Worm (Caenorhabditis elegans) whole organism, L2 larva: ENCODE results near the gene mec-7.

Source experiments
- C34F6.9 ChIP-seq: fragments of 150-350 bp; optimal IDR thresholded peaks from 2 replicates; lab custom pipeline; 2014; ENCODE audit warnings: missing biosample characterization, missing genetic modification characterization
- F13H6.1 ChIP-seq: sonication (generic microtip); optimal IDR thresholded peaks from 2 replicates; lab custom pipeline; 2016; ENCODE audit warnings: missing genetic modification characterization, missing compliant biosample characterization
- R02D3.7 ChIP-seq: fragments of 150-350 bp; optimal IDR thresholded peaks from 2 replicates; lab custom pipeline; 2014; ENCODE audit warnings: missing biosample characterization, missing genetic modification characterization
- ZK546.5 ChIP-seq: sonication (generic microtip); optimal IDR thresholded peaks from 2 replicates; lab custom pipeline; 2017; ENCODE audit warnings: missing biosample characterization, missing genetic modification characterization
- blmp-1 ChIP-seq: sonication (generic microtip); optimal IDR thresholded peaks from 2 replicates; lab custom pipeline; 2017; ENCODE audit warnings: missing genetic modification characterization, mild to moderate bottlenecking, missing compliant biosample characterization, antibody characterized with exemption, moderate library complexity; ENCODE audit not compliant: insufficient read depth
- ceh-16 ChIP-seq: fragments of 150-350 bp; optimal IDR thresholded peaks from 2 replicates; lab custom pipeline; 2014; ENCODE audit warnings: missing biosample characterization, missing genetic modification characterization
- crh-2 ChIP-seq: sonication (generic microtip); optimal IDR thresholded peaks from 2 replicates; lab custom pipeline; 2017; ENCODE audit warnings: missing biosample characterization, missing genetic modification characterization
- egl-27 ChIP-seq: sonication (generic microtip); optimal IDR thresholded peaks from 3 replicates; lab custom pipeline; 2017; ENCODE audit warnings: missing biosample characterization, missing genetic modification reagents, missing genetic modification characterization
- elt-3 ChIP-seq: sonication (generic microtip); optimal IDR thresholded peaks from 2 replicates; lab custom pipeline; 2017; ENCODE audit warnings: missing biosample characterization, missing genetic modification characterization
- fos-1 ChIP-seq: fragments of 150-350 bp; optimal IDR thresholded peaks from 2 replicates; lab custom pipeline; 2014; ENCODE audit warnings: missing biosample characterization, missing genetic modification characterization
- gmeb-1 ChIP-seq: fragments of 150-350 bp; optimal IDR thresholded peaks from 2 replicates; lab custom pipeline; 2014; ENCODE audit warnings: missing biosample characterization, missing genetic modification characterization
- lin-11 ChIP-seq: fragments of 150-350 bp; sonication (generic microtip); optimal IDR thresholded peaks from 2 replicates; lab custom pipeline; 2014; ENCODE audit warnings: missing biosample characterization, missing genetic modification characterization, inconsistent platforms, mixed read lengths
- lin-13 ChIP-seq: fragments of 150-350 bp; optimal IDR thresholded peaks from 2 replicates; lab custom pipeline; 2014; ENCODE audit warnings: missing biosample characterization, missing genetic modification reagents, missing genetic modification characterization
- lsy-2 ChIP-seq, 2 experiments: fragments of 150-350 bp in 1 of 2; sonication (generic microtip) in 1 of 2; optimal IDR thresholded peaks; 2 replicates each; lab custom pipeline; 2014 to 2017; ENCODE audit warnings: missing biosample characterization in 2 of 2, missing genetic modification characterization in 2 of 2
- mab-5 ChIP-seq: fragments of 150-350 bp; optimal IDR thresholded peaks from 2 replicates; lab custom pipeline; 2014; ENCODE audit warnings: missing biosample characterization, missing genetic modification characterization
- nhr-10 ChIP-seq: sonication (generic microtip); optimal IDR thresholded peaks from 2 replicates; lab custom pipeline; 2017; ENCODE audit warnings: missing biosample characterization, missing genetic modification characterization
- nhr-11 ChIP-seq: fragments of 150-350 bp; optimal IDR thresholded peaks from 2 replicates; lab custom pipeline; 2014; ENCODE audit warnings: missing biosample characterization, missing genetic modification characterization
- nhr-129 ChIP-seq: fragments of 150-350 bp; optimal IDR thresholded peaks from 2 replicates; lab custom pipeline; 2014; ENCODE audit warnings: missing biosample characterization, missing genetic modification characterization
- nhr-21 ChIP-seq: fragments of 150-350 bp; optimal IDR thresholded peaks from 2 replicates; lab custom pipeline; 2014; ENCODE audit warnings: missing biosample characterization, missing genetic modification characterization
- nhr-23 ChIP-seq: fragments of 150-350 bp; optimal IDR thresholded peaks from 2 replicates; lab custom pipeline; 2014; ENCODE audit warnings: missing biosample characterization, missing genetic modification reagents, missing genetic modification characterization
- nhr-25 ChIP-seq: fragments of 150-350 bp; sonication (generic microtip); optimal IDR thresholded peaks from 3 replicates; lab custom pipeline; 2014; ENCODE audit warnings: missing biosample characterization, missing genetic modification characterization
- nhr-6 ChIP-seq: fragments of 150-350 bp; optimal IDR thresholded peaks from 2 replicates; lab custom pipeline; 2014; ENCODE audit warnings: missing biosample characterization, missing genetic modification characterization
- nhr-77 ChIP-seq: fragments of 150-350 bp; optimal IDR thresholded peaks from 2 replicates; lab custom pipeline; 2014; ENCODE audit warnings: missing biosample characterization, missing genetic modification characterization
- peb-1 ChIP-seq: fragments of 150-350 bp; optimal IDR thresholded peaks from 2 replicates; lab custom pipeline; 2014; ENCODE audit warnings: missing biosample characterization, missing genetic modification characterization
- sem-4 ChIP-seq: fragments of 150-350 bp; optimal IDR thresholded peaks from 2 replicates; lab custom pipeline; 2014; ENCODE audit warnings: missing biosample characterization, missing genetic modification reagents, missing genetic modification characterization
- skn-1 ChIP-seq: sonication (generic microtip); optimal IDR thresholded peaks from 2 replicates; lab custom pipeline; 2017; ENCODE audit warnings: missing biosample characterization, missing genetic modification characterization
- sma-3 ChIP-seq: sonication (generic microtip); optimal IDR thresholded peaks from 2 replicates; lab custom pipeline; 2016; ENCODE audit warnings: missing genetic modification reagents, missing genetic modification characterization, missing compliant biosample characterization
- sma-9 ChIP-seq, 2 experiments: fragments of 150-350 bp in 1 of 2; sonication (generic microtip) in 1 of 2; optimal IDR thresholded peaks; 2 replicates each; lab custom pipeline; 2014 to 2016; ENCODE audit warnings: missing genetic modification characterization in 2 of 2, mild to moderate bottlenecking in 1 of 2, missing biosample characterization in 1 of 2, missing compliant biosample characterization in 1 of 2, missing genetic modification reagents in 1 of 2, moderate library complexity in 1 of 2
- unc-39 ChIP-seq: fragments of 150-350 bp; optimal IDR thresholded peaks from 2 replicates; lab custom pipeline; 2014; ENCODE audit warnings: missing biosample characterization, missing genetic modification characterization
- unc-55 ChIP-seq: fragments of 150-350 bp; sonication (generic microtip); optimal IDR thresholded peaks from 3 replicates; lab custom pipeline; 2014; ENCODE audit warnings: missing biosample characterization, missing genetic modification reagents, missing genetic modification characterization
- zag-1 ChIP-seq: fragments of 150-350 bp; optimal IDR thresholded peaks from 2 replicates; lab custom pipeline; 2014; ENCODE audit warnings: missing biosample characterization, missing genetic modification characterization
- ztf-1 ChIP-seq: fragments of 200-800 bp; sonication (Bioruptor generic); conservative IDR thresholded peaks from 2 replicates; pipeline ENCODE4 v1.3.6; 2022; ENCODE audit warnings: missing genetic modification characterization, missing compliant biosample characterization
- ztf-11 ChIP-seq: sonication (generic microtip); optimal IDR thresholded peaks from 2 replicates; lab custom pipeline; 2017; ENCODE audit warnings: missing biosample characterization, missing genetic modification characterization
- ztf-4 ChIP-seq: fragments of 150-350 bp; optimal IDR thresholded peaks from 2 replicates; lab custom pipeline; 2014; ENCODE audit warnings: missing biosample characterization, missing genetic modification characterization

The mec-7 gene

DNA sequence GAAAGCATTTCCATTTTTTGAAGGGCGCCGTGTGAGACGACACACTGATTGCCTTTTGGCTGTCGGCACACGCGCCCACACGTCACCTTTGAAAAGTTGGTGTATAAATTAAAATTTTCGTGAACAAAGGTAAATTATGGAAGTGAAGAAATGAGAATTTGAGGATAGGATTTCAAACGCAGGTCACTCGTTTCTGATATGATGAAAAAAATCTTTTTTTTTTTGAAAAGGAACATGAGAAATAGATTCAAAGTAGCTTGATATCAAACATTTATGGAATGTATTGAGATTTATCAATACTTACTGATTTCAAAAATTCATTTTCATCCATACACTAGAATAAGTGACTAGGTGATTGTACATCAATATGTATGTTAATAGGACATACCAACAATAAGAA is 41.1 kb upstream of the mec-7 start:
- TF ChIP-seq lsy-2 (tag; optimal IDR thresholded peaks at IDR 0.05; lab: Kevin White, UChicago) (no peak), R02D3.7 (no peak), nhr-21 (no peak), zag-1 (tag; lab: Kevin White, UChicago) (no peak), fos-1 (tag; lab: Kevin White, UChicago) (no peak), sem-4 (tag; lab: Kevin White, UChicago) (no peak), ztf-1 (no peak), gmeb-1 (no peak)
- TF ChIP-seq, all 48 proteins: peak for 0

DNA sequence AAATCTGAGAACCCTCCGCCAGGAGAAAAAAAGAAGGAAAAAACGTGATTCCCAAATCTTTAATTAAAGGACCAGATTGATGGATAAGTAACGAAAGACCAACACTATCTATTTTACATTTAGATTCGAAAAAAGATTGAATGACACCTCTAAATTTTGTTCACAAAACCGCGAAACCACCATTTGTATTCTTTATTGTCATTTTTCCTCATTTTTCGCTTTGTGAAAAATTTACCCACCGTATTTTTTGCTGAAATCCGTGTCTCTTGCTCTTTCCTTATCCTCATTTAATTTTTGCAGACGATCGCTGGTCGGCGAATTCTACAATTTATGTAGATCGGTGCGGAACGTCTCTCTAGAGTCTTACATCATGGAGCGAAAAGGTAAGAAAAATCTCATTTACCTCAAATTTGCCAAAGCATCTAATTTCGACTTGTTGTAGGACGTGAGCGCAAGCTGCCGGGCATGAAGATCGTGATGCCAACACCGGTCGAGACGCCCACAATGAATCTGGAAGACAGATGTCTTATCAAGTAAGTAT is 40.0 kb upstream of the mec-7 start, which contains the start of the genes sek-1 and R03G5.6:
TSS of gene sek-1 (plus strand) at position 301 of the 541 bp plus-strand sequence.
TSS of gene R03G5.6 (minus strand) at position 491 of the 541 bp plus-strand sequence.
- no peak for TF ChIP-seq nhr-77 (tag; lab: Kevin White, UChicago)
- TF ChIP-seq F13H6.1, result no peak
- TF ChIP-seq gmeb-1, result no peak
- TF ChIP-seq ztf-11 (tag; lab: Kevin White, UChicago), result no peak
- TF ChIP-seq sem-4 (tag; lab: Kevin White, UChicago), result no peak
- no peak for TF ChIP-seq ZK546.5
- TF ChIP-seq nhr-21, result no peak
- no peak for TF ChIP-seq skn-1
- TF ChIP-seq unc-39 (tag; lab: Kevin White, UChicago), result no peak
- no peak for TF ChIP-seq nhr-11 (tag; lab: Kevin White, UChicago)
- TF ChIP-seq mab-5, result no peak
- no peak for TF ChIP-seq nhr-10 (tag; lab: Kevin White, UChicago)
- no peak for TF ChIP-seq fos-1 (tag; lab: Kevin White, UChicago)

DNA sequence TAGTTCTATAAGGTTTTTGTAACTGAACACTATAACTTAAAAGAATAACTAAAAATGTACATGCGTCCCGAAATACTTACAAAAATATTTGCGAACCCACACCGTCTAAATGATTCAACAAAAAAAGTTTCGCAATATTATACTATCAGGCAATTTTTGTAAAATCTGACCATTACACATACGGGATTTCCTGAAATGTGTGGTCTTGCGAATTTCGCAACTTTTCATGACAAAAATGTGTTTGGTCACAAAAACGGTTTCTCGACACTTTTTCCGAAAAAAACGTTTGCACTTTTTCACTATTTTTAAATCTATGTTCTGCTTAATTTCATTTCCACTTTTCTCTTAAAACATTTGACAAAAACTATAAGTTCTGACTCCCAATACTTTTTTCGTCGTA is 38.7 kb upstream of the mec-7 start:
- TF ChIP-seq lin-11 (tag; lab: Kevin White, UChicago) (no peak), nhr-129 (tag; lab: Kevin White, UChicago) (no peak), peb-1 (no peak), ceh-16 (tag; lab: Kevin White, UChicago) (no peak), nhr-10 (tag; lab: Kevin White, UChicago) (no peak), ztf-1 (no peak), unc-55 (no peak)

DNA sequence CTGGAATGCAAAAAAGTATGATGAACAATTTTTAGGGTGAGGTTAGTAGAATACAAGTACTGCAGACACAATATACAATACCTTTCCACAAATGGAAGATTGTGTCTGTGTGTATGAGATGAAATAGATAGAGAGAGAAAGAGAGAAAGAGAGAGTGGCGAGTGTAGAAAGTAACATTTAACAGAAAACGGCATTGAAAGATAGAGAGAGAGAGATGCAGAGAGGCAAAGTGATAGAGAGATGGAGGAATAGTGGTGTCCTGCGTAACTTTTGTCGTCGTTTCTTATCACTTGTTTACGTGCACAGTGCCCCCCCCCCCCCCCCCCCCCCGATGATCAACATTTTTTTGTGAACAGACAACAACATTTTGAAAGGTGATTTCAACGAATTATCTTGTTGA is 38.3 kb upstream of the mec-7 start:
- TF ChIP-seq ztf-11 (tag; lab: Kevin White, UChicago) (no peak), unc-55 (peak; percentile 35), lin-11 (tag; lab: Kevin White, UChicago) (no peak), sma-3 (GFP tag; lab: Kevin White, UChicago) (peak; percentile 67), C34F6.9 (tag; lab: Kevin White, UChicago) (peak; percentile 39), nhr-129 (tag; lab: Kevin White, UChicago) (peak; percentile 47), nhr-25 (tag; lab: Kevin White, UChicago) (peak; percentile 65), blmp-1 (tag; lab: Kevin White, UChicago) (peak; percentile 68), nhr-21 (peak; percentile 25), ZK546.5 (no peak), gmeb-1 (peak; percentile 48), lin-13 (GFP tag; lab: Kevin White, UChicago) (no peak), sma-9 (GFP tag; optimal IDR thresholded peaks at IDR 0.05; lab: Kevin White, UChicago) (peak; percentile 75), sma-9 (tag; optimal IDR thresholded peaks at IDR 0.05; lab: Kevin White, UChicago) (no peak), ztf-4 (tag; lab: Kevin White, UChicago) (peak; percentile 15), nhr-10 (tag; lab: Kevin White, UChicago) (no peak), nhr-23 (tag; lab: Kevin White, UChicago) (no peak), R02D3.7 (no peak), lsy-2 (tag; optimal IDR thresholded peaks at IDR 0.05; lab: Kevin White, UChicago) (peak in 1 of 2 experiments; percentile 10), egl-27 (tag; lab: Kevin White, UChicago) (peak; percentile 3), F13H6.1 (peak; percentile 37), fos-1 (tag; lab: Kevin White, UChicago) (peak; percentile 72), crh-2 (peak; percentile 46)

DNA sequence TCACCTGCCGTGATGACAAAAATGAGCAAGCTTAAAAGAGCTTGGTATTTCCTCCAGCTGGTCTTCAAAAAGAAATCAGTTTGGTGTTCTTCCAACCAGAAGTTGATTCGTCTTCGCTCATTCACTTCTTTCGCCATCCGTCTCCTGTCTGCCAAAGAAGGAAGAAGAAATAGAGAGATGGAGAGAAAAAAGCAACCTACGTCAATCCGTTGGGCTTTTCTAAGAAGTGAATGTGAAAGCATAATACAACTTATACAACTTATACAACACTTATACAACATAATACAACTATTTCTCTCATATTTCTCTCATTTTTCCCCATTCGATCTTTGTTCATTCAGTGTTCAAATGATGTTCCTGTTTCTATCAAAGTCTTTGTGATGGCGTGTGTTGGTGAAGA is 34.5 kb upstream of the mec-7 start:
- TF ChIP-seq C34F6.9 (tag; lab: Kevin White, UChicago) (peak; percentile 25), nhr-21 (peak; percentile 41), lsy-2 (tag; optimal IDR thresholded peaks at IDR 0.05; lab: Kevin White, UChicago) (peak in 1 of 2 experiments; percentile 33), sma-9 (GFP tag; optimal IDR thresholded peaks at IDR 0.05; lab: Kevin White, UChicago) (peak; percentile 69), sma-9 (tag; optimal IDR thresholded peaks at IDR 0.05; lab: Kevin White, UChicago) (no peak), blmp-1 (tag; lab: Kevin White, UChicago) (no peak), lin-13 (GFP tag; lab: Kevin White, UChicago) (peak; percentile 30), crh-2 (peak; percentile 46), nhr-129 (tag; lab: Kevin White, UChicago) (peak; percentile 9), unc-55 (peak; percentile 22), elt-3 (tag; lab: Kevin White, UChicago) (no peak), ZK546.5 (no peak), nhr-6 (peak; percentile 34)
